Worm (Caenorhabditis elegans) whole organism, L4 larva: ENCODE data around the gene ZK228.3.
A peak's percentile ranks its signal among the peaks of the same experiment; 100 is the strongest.
"Not testable (repeated sequence)": the region's sequence is repeated elsewhere in the genome, so short reads cannot be mapped to it uniquely, and the experiment has no call there.

Source experiments
- F26F4.8 ChIP-seq: fragments of 200-800 bp; sonication (Bioruptor generic); conservative IDR thresholded peaks from 2 replicates; pipeline ENCODE4 v1.3.6; 2022; ENCODE audit warnings: missing genetic modification characterization, missing compliant biosample characterization
- T26A8.4 ChIP-seq: fragments of 200-800 bp; sonication (Bioruptor generic); IDR thresholded peaks from 2 replicates; pipeline ENCODE4 v1.3.6; 2022; ENCODE audit warnings: missing genetic modification characterization, missing compliant biosample characterization
- Y48G9A.11 ChIP-seq: fragments of 200-800 bp; sonication (Bioruptor generic); IDR thresholded peaks from 2 replicates; pipeline ENCODE4 v1.3.6; 2022; ENCODE audit warnings: missing genetic modification reagents, missing genetic modification characterization, missing compliant biosample characterization
- Y75B8A.6 ChIP-seq: fragments of 200-800 bp; sonication (Bioruptor generic); IDR thresholded peaks from 2 replicates; pipeline ENCODE4 v1.3.6; 2022; ENCODE audit warnings: missing genetic modification reagents, missing genetic modification characterization, missing compliant biosample characterization
- aha-1 ChIP-seq: fragments of 150-350 bp; peaks from one replicate; lab custom pipeline; 2014; ENCODE audit warnings: missing biosample characterization, missing genetic modification characterization
- ceh-62 ChIP-seq: sonication (generic microtip); optimal IDR thresholded peaks from 2 replicates; lab custom pipeline; 2017; ENCODE audit warnings: missing biosample characterization, missing genetic modification characterization
- ces-1 ChIP-seq: fragments of 150-350 bp; sonication (generic microtip); optimal IDR thresholded peaks from 4 replicates; lab custom pipeline; 2014; ENCODE audit warnings: missing biosample characterization, missing genetic modification reagents, missing genetic modification characterization
- ctbp-1 ChIP-seq: fragments of 200-800 bp; sonication (Bioruptor generic); IDR thresholded peaks from 2 replicates; pipeline ENCODE4 v1.3.6; 2022; ENCODE audit warnings: missing genetic modification reagents, missing genetic modification characterization, missing compliant biosample characterization
- daf-12 ChIP-seq: fragments of 150-350 bp; optimal IDR thresholded peaks from 2 replicates; lab custom pipeline; 2014; ENCODE audit warnings: missing biosample characterization, missing genetic modification reagents, missing genetic modification characterization
- daf-16 ChIP-seq, 3 experiments: sonication (generic microtip); optimal IDR thresholded peaks; 2 replicates each; lab custom pipeline; 2016 to 2017; ENCODE audit warnings: missing genetic modification characterization in 3 of 3, missing genetic modification reagents in 3 of 3, mild to moderate bottlenecking in 2 of 3, missing compliant biosample characterization in 2 of 3, missing biosample characterization in 1 of 3, moderate library complexity in 1 of 3
- daf-8 ChIP-seq: fragments of 200-800 bp; sonication (Bioruptor generic); IDR thresholded peaks from 2 replicates; pipeline ENCODE4 v1.3.6; 2022; ENCODE audit warnings: missing genetic modification characterization, missing compliant biosample characterization
- dmd-9 ChIP-seq: fragments of 200-800 bp; sonication (Bioruptor generic); IDR thresholded peaks from 2 replicates; pipeline ENCODE4 v1.3.6; 2022; ENCODE audit warnings: missing genetic modification reagents, missing genetic modification characterization, missing compliant biosample characterization
- dpl-1 ChIP-seq: fragments of 150-350 bp; optimal IDR thresholded peaks from 2 replicates; lab custom pipeline; 2014; ENCODE audit warnings: missing biosample characterization, missing genetic modification reagents, missing genetic modification characterization
- dve-1 ChIP-seq: sonication (generic microtip); optimal IDR thresholded peaks from 2 replicates; lab custom pipeline; 2017; ENCODE audit warnings: antibody characterized with exemption, mild to moderate bottlenecking, missing genetic modification characterization, missing compliant biosample characterization; ENCODE audit not compliant: insufficient read depth
- egl-43 ChIP-seq: fragments of 200-800 bp; sonication (Bioruptor generic); IDR thresholded peaks from 2 replicates; pipeline ENCODE4 v1.3.6; 2022; ENCODE audit warnings: missing genetic modification reagents, missing genetic modification characterization, missing compliant biosample characterization
- fkh-10 ChIP-seq: fragments of 150-350 bp; optimal IDR thresholded peaks from 2 replicates; lab custom pipeline; 2014; ENCODE audit warnings: missing biosample characterization, missing genetic modification reagents, missing genetic modification characterization
- lin-1 ChIP-seq: fragments of 200-800 bp; sonication (Bioruptor generic); IDR thresholded peaks from 2 replicates; pipeline ENCODE4 v1.3.6; 2022; ENCODE audit warnings: missing genetic modification reagents, missing genetic modification characterization, missing compliant biosample characterization
- madf-5 ChIP-seq, 2 experiments: fragments of 200-800 bp; sonication (Bioruptor generic); IDR thresholded peaks; 2 replicates each; pipeline ENCODE4 v1.3.6; 2022; ENCODE audit warnings: missing compliant biosample characterization in 2 of 2, missing genetic modification characterization in 2 of 2
- madf-9 ChIP-seq: fragments of 200-800 bp; sonication (Bioruptor generic); conservative IDR thresholded peaks from 2 replicates; pipeline ENCODE4 v1.3.6; 2022; ENCODE audit warnings: missing genetic modification reagents, missing genetic modification characterization, missing compliant biosample characterization
- mes-2 ChIP-seq: sonication (generic microtip); optimal IDR thresholded peaks from 2 replicates; lab custom pipeline; 2016; ENCODE audit warnings: missing genotype, mild to moderate bottlenecking, missing genetic modification characterization, missing compliant biosample characterization; ENCODE audit not compliant: poor library complexity, severe bottlenecking
- mxl-2 ChIP-seq: fragments of 200-800 bp; sonication (Bioruptor generic); conservative IDR thresholded peaks from 2 replicates; pipeline ENCODE4 v1.3.6; 2022; ENCODE audit warnings: missing genetic modification reagents, missing genetic modification characterization, missing compliant biosample characterization
- nhr-11 ChIP-seq: fragments of 150-350 bp; optimal IDR thresholded peaks from 2 replicates; lab custom pipeline; 2014; ENCODE audit warnings: missing biosample characterization, missing genetic modification characterization
- nhr-237 ChIP-seq: sonication (generic microtip); optimal IDR thresholded peaks from 2 replicates; lab custom pipeline; 2017; ENCODE audit warnings: missing biosample characterization, missing genetic modification characterization
- nhr-28 ChIP-seq: fragments of 150-350 bp; optimal IDR thresholded peaks from 2 replicates; lab custom pipeline; 2014; ENCODE audit warnings: missing biosample characterization, missing genetic modification characterization
- nhr-42 ChIP-seq: fragments of 200-800 bp; sonication (Bioruptor generic); IDR thresholded peaks from 2 replicates; pipeline ENCODE4 v1.3.6; 2022; ENCODE audit warnings: missing genetic modification characterization, missing compliant biosample characterization
- nhr-6 ChIP-seq: fragments of 150-350 bp; optimal IDR thresholded peaks from 2 replicates; lab custom pipeline; 2014; ENCODE audit warnings: missing biosample characterization, missing genetic modification characterization
- nhr-77 ChIP-seq: fragments of 150-350 bp; optimal IDR thresholded peaks from 2 replicates; lab custom pipeline; 2014; ENCODE audit warnings: missing biosample characterization, missing genetic modification characterization
- php-3 ChIP-seq: fragments of 200-800 bp; sonication (Bioruptor generic); IDR thresholded peaks from 2 replicates; pipeline ENCODE4 v1.3.6; 2022; ENCODE audit warnings: missing genetic modification reagents, missing genetic modification characterization, missing compliant biosample characterization
- pqm-1 ChIP-seq: sonication (generic microtip); optimal IDR thresholded peaks from 2 replicates; lab custom pipeline; 2017; ENCODE audit warnings: missing biosample characterization, missing genetic modification characterization
- rbr-2 ChIP-seq: sonication (generic microtip); optimal IDR thresholded peaks from 2 replicates; lab custom pipeline; 2016; ENCODE audit warnings: missing genotype, missing genetic modification characterization, missing compliant biosample characterization
- saeg-2 ChIP-seq: fragments of 200-800 bp; sonication (Bioruptor generic); IDR thresholded peaks from 2 replicates; pipeline ENCODE4 v1.3.6; 2022; ENCODE audit warnings: missing genetic modification reagents, missing genetic modification characterization, missing compliant biosample characterization
- skn-1 ChIP-seq: fragments of 150-350 bp; optimal IDR thresholded peaks from 2 replicates; lab custom pipeline; 2014; ENCODE audit warnings: missing biosample characterization, missing genetic modification characterization
- snpc-4 ChIP-seq: fragments of 150-350 bp; optimal IDR thresholded peaks from 2 replicates; lab custom pipeline; 2014; ENCODE audit warnings: missing biosample characterization, missing genetic modification characterization
- tag-97 ChIP-seq: fragments of 200-800 bp; sonication (Bioruptor generic); IDR thresholded peaks from 2 replicates; pipeline ENCODE4 v1.3.6; 2022; ENCODE audit warnings: missing genetic modification characterization, missing compliant biosample characterization
- unc-130 ChIP-seq: sonication (generic microtip); optimal IDR thresholded peaks from 2 replicates; lab custom pipeline; 2016; ENCODE audit warnings: missing genetic modification reagents, missing genetic modification characterization, missing compliant biosample characterization
- unc-39 ChIP-seq: sonication (generic microtip); optimal IDR thresholded peaks from 2 replicates; lab custom pipeline; 2017; ENCODE audit warnings: missing biosample characterization, missing genetic modification characterization
- zfp-3 ChIP-seq: fragments of 200-800 bp; sonication (Bioruptor generic); conservative IDR thresholded peaks from 2 replicates; pipeline ENCODE4 v1.3.6; 2022; ENCODE audit warnings: missing genetic modification reagents, missing genetic modification characterization, missing compliant biosample characterization
- zip-2 ChIP-seq: fragments of 150-350 bp; optimal IDR thresholded peaks from 2 replicates; lab custom pipeline; 2014; ENCODE audit warnings: missing biosample characterization, missing genetic modification characterization

Gene ZK228.3

DNA sequence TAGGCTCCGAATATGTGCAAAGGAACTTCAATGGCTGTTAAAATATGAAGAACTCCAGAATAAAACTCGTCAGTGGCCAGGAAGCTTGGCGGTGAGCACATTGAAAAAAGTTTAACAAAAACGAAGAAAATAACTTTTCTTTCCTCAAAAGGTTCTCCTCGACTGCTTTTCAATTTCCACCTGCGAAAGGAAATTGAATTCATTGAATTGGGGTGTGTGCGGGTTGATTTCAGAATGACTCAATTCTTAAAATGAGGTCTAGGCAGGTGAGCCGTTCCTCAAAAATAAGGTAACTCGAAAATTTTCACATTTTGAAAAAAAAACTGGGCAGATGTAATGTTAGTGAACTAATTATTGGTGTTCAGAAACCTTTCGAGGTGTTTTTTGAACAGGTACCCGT, 12.4 kb upstream of the ZK228.3 start, which contains the start of gene srh-182:
TSS of gene srh-182 (minus strand) at position 101 of the 400 bp plus-strand sequence.
- peak; percentile 15 for TF ChIP-seq aha-1 (tag; lab: Kevin White, UChicago)
- TF ChIP-seq zfp-3 = no peak
- TF ChIP-seq, all 104 proteins: peak for 1

DNA sequence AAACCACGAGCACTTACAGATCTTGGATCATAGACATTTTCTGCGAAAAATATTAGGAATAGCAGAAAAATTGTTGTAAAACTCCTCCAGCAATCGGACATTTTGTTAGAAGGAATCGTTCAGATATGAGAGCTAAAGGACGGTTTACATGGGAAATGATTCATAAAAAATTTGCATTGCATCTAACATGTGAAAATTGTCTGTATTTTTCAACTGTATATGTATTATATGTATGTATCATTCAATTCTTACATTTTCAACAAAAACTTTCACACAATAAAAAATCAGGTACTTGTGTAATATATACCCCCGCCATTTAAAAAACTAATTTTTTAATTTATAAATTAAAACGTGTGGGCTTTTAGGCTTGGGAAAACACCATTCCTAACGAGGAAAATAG, 7.0 kb upstream of the ZK228.3 start, which contains the start of gene ZK228.13:
TSS of gene ZK228.13 (minus strand) at position 101 of the 400 bp plus-strand sequence.
- TF ChIP-seq mes-2 = no peak

DNA sequence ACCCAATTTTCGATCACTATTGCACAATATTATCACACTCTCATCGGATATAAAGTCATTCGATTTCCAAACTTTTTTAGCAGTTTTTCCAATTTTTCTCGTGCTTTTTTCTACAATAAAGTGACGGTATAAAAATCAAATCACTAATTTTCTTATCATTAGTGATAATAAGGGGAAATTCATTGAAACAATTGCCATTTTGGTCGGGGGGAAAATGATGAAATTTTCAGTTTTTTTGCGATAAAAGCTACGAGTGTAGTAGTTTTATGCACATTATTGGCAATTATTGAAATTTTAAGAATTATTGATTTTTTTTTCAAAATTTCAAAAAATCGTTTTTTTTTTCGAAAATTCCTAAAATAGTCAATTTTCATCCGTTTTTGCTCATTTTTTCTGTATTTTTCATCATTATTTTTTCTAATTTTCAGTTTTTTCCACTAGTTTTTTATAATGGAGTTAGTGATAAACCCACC, 1.4 kb upstream of the ZK228.3 start, which contains the start of gene ZK228.4:
TSS of gene ZK228.4 (plus strand) at position 423 of the 473 bp plus-strand sequence.
- peak; percentile 3 for TF ChIP-seq dve-1 (tag; lab: Kevin White, UChicago)
- TF ChIP-seq php-3 (GFP tag; lab: Robert Waterston, UW) = 0 out of 2 replicates have a peak, but pooled peaks have one; percentile 23
- TF ChIP-seq nhr-28 (tag; lab: Kevin White, UChicago) = peak; percentile 54
- TF ChIP-seq pqm-1 (tag; lab: Kevin White, UChicago) = peak; percentile 70
- TF ChIP-seq mxl-2 = no peak
- TF ChIP-seq T26A8.4 = no peak
- no peak for TF ChIP-seq Y75B8A.6 (GFP tag; lab: Robert Waterston, UW)
- TF ChIP-seq F26F4.8 (GFP tag; lab: Robert Waterston, UW) = no peak
- TF ChIP-seq daf-16 (GFP tag; optimal IDR thresholded peaks at IDR 0.05; lab: Kevin White, UChicago) = no peak
- TF ChIP-seq daf-16 (tag; optimal IDR thresholded peaks at IDR 0.05; lab: Kevin White, UChicago) = peak; percentile 18
- no peak for TF ChIP-seq ceh-62 (tag; lab: Kevin White, UChicago)
- no peak for TF ChIP-seq nhr-237 (tag; lab: Kevin White, UChicago)

DNA sequence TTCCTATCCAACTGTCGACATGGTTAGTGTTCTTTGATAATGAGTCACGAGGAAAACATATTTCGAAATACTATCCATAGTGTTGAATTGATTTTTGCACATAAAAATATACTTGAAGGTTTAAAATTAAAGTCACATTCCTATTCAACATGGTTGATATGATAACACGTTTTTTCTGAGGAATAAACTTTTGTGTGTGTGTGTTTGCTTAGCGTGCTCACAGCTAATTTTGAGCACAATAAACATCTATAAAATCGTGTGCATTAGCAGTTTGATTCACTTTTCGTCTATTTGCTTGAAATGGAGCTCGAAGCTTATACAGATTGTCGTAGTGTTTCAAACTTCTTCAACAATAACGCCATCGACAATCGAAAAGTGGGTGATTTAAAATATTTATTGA, 4.5 kb downstream of the ZK228.3 start, which contains the start of gene ZK228.10:
TSS of gene ZK228.10 (plus strand) at position 301 of the 400 bp plus-strand sequence.
- TF ChIP-seq daf-12 (tag; lab: Kevin White, UChicago) (no peak), skn-1 (tag; lab: Kevin White, UChicago) (no peak), daf-8 (GFP tag; lab: Robert Waterston, UW) (no peak), ctbp-1 (no peak), tag-97 (GFP tag; lab: Robert Waterston, UW) (no peak), zfp-3 (no peak), nhr-11 (tag; lab: Kevin White, UChicago) (no peak), madf-5 (GFP tag; IDR thresholded peaks at IDR 0.05; lab: Robert Waterston, UW) (no peak)
- TF ChIP-seq, all 104 proteins: peak for 0

DNA sequence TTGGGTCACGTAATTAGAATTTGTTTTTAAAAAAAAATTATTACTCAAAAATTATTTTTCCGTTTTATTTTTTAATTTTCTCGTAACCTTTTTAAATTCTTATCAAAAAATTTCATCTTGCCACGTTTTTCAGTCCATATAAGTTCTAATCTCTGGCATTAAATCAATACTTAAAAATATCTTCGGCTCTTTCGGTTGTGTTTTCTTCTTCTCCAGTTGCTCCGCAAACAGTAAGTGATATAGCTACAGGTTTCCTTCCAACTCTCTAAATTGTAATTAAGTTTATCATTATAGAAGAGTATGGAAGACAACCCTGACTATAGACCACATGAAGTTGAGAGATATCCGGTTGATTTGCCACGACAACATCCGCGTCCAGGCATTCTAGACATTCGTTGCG, 16.9 kb downstream of the ZK228.3 start, which contains the start of gene ZK228.1:
TSS of gene ZK228.1 (plus strand) at position 301 of the 400 bp plus-strand sequence.
- TF ChIP-seq unc-39 (tag; lab: Kevin White, UChicago) (no peak), aha-1 (tag; lab: Kevin White, UChicago) (peak; percentile 38)
- TF ChIP-seq, all 104 proteins: peak for 1

DNA sequence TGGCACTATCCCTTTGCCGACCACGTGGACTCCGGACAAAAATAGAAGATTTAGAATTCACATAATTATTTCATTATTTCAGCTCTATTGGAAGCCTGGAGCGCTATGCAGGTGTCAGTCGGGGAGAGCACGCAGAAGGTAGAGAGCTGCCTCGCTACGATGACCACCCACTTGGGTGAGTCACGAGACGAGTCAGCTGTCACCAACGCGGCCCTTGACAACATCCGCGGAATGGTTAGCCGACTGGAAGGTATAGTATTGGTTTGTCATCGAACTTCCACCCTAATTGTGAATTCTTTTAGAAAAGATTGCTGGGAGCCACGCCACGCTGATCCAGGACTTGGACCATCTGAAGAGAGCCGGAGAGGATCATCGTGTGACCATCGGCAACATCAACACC, 21.6 kb downstream of the ZK228.3 start, which contains the start of gene ZK262.9:
TSS of gene ZK262.9 (plus strand) at position 301 of the 400 bp plus-strand sequence.
- not testable (repeated sequence) for TF ChIP-seq snpc-4 (tag; lab: Kevin White, UChicago); dmd-9; mes-2
- TF ChIP-seq, all 104 proteins: peak for 0; not testable (repeated sequence) for 104

DNA sequence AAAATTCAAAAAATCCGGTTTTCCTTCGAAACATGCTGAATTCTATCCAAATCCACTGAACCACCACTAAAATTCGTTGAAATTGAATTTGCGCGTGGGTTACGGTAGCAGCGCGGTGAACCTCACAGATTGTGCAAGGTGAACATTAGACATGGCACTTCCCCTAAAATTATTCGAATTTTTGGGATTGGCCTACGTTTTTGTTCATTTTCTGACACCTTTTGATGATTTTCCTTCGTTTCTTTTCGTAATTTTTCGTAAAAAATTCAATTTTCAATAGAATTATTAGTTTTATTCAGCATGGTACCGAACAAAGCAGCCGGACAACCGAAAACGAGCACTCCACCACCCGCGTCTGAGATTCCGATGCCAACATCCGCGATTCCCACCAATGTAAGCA, 23.0 kb downstream of the ZK228.3 start, which contains the start of gene ZK262.8:
TSS of gene ZK262.8 (plus strand) at position 301 of the 400 bp plus-strand sequence.
- no peak for TF ChIP-seq T26A8.4
- TF ChIP-seq nhr-42 = no peak

DNA sequence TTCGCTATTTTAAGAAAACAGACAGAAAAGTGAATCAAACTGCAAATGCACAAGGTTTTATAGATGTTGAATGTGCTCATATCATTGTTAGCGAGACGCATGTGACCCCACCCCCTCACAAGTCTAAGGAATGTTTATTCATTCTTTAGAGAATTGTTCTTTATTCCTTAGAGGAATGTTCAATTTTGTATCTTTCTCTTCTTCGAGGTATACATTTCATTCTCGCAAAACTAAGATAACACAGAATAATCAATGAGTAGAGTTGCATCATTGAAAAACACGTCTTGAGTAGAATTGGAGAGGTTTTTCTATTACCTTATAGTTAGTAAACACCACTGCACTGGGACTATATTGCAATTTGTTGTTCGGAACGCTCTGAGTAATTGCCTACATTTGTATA, 26.1 kb downstream of the ZK228.3 start, which contains the start of gene ZK262.20:
TSS of gene ZK262.20 (minus strand) at position 101 of the 400 bp plus-strand sequence.
- TF ChIP-seq dpl-1 (no peak), zip-2 (tag; lab: Kevin White, UChicago) (no peak), lin-1 (GFP tag; lab: Robert Waterston, UW) (no peak), saeg-2 (GFP tag; lab: Robert Waterston, UW) (no peak), unc-130 (GFP tag; lab: Kevin White, UChicago) (no peak), Y48G9A.11 (GFP tag; lab: Robert Waterston, UW) (no peak), madf-9 (no peak), tag-97 (GFP tag; lab: Robert Waterston, UW) (no peak), nhr-6 (tag; lab: Kevin White, UChicago) (no peak), ces-1 (GFP tag; lab: Kevin White, UChicago) (no peak), nhr-77 (tag; lab: Kevin White, UChicago) (no peak), fkh-10 (GFP tag; lab: Kevin White, UChicago) (no peak), rbr-2 (no peak), egl-43 (GFP tag; lab: Robert Waterston, UW) (no peak)
